Worm (Caenorhabditis elegans) whole organism, young adult: Measurements from ENCODE around the gene C44H4.6.

Experiments used
- B0019.2 ChIP-seq: fragments of 200-800 bp; sonication (Bioruptor generic); conservative IDR thresholded peaks from 2 replicates; pipeline ENCODE4 v1.3.6; 2022; ENCODE audit warnings: missing genetic modification reagents, missing genetic modification characterization, missing compliant biosample characterization
- B0261.1 ChIP-seq: sonication (generic microtip); optimal IDR thresholded peaks from 2 replicates; lab custom pipeline; 2016; ENCODE audit warnings: mild to moderate bottlenecking, missing genetic modification characterization, moderate library complexity, missing compliant biosample characterization
- B0336.3 ChIP-seq: fragments of 200-800 bp; sonication (Bioruptor generic); IDR thresholded peaks from 2 replicates; pipeline ENCODE4 v1.3.6; 2022; ENCODE audit warnings: missing genetic modification characterization, missing compliant biosample characterization
- C06A6.2 ChIP-seq: fragments of 200-800 bp; sonication (Bioruptor generic); conservative IDR thresholded peaks from 2 replicates; pipeline ENCODE4 v1.3.6; 2022; ENCODE audit warnings: missing genetic modification characterization, missing compliant biosample characterization
- D2030.7 ChIP-seq: fragments of 200-800 bp; sonication (Bioruptor generic); IDR thresholded peaks from 2 replicates; pipeline ENCODE4 v1.3.6; 2022; ENCODE audit warnings: missing genetic modification reagents, missing genetic modification characterization, missing compliant biosample characterization
- F52B5.7 ChIP-seq: sonication (generic microtip); optimal IDR thresholded peaks from 2 replicates; lab custom pipeline; 2016; ENCODE audit warnings: mild to moderate bottlenecking, missing genetic modification characterization, missing compliant biosample characterization
- F57A8.1 ChIP-seq: fragments of 200-800 bp; sonication (Bioruptor generic); optimal IDR thresholded peaks from 2 replicates; lab custom pipeline; 2018; ENCODE audit warnings: mild to moderate bottlenecking, missing genetic modification characterization, moderate library complexity, missing compliant biosample characterization
- K11D2.4 ChIP-seq: fragments of 200-800 bp; sonication (Bioruptor generic); IDR thresholded peaks from 2 replicates; pipeline ENCODE4 v1.3.6; 2022; ENCODE audit warnings: missing genetic modification reagents, missing genetic modification characterization, missing compliant biosample characterization
- T26A5.8 ChIP-seq: sonication (generic microtip); optimal IDR thresholded peaks from 2 replicates; lab custom pipeline; 2016; ENCODE audit warnings: missing genetic modification characterization, missing compliant biosample characterization
- Y79H2A.3 ChIP-seq: fragments of 200-800 bp; sonication (Bioruptor generic); conservative IDR thresholded peaks from 2 replicates; pipeline ENCODE4 v1.3.6; 2022; ENCODE audit warnings: missing genetic modification reagents, missing genetic modification characterization, missing compliant biosample characterization
- Y95B8A.8 ChIP-seq: fragments of 200-800 bp; sonication (Bioruptor generic); IDR thresholded peaks from 2 replicates; pipeline ENCODE4 v1.3.6; 2022; ENCODE audit warnings: missing genetic modification reagents, missing genetic modification characterization, missing compliant biosample characterization
- ZK185.1 ChIP-seq: sonication (generic microtip); optimal IDR thresholded peaks from 2 replicates; lab custom pipeline; 2016; ENCODE audit warnings: mild to moderate bottlenecking, missing genetic modification characterization, missing compliant biosample characterization; ENCODE audit not compliant: poor library complexity, severe bottlenecking
- ama-1 ChIP-seq, 3 experiments: fragments of 150-350 bp in 1 of 3; sonication (generic microtip) in 2 of 3; optimal IDR thresholded peaks; 2 replicates each; lab custom pipeline; 2014 to 2018; ENCODE audit warnings: missing biosample characterization in 2 of 3, missing genetic modification characterization in 2 of 3, missing genetic modification reagents in 2 of 3
- aptf-2 ChIP-seq: fragments of 200-800 bp; sonication (Bioruptor generic); conservative IDR thresholded peaks from 2 replicates; pipeline ENCODE4 v1.3.6; 2022; ENCODE audit warnings: missing genetic modification reagents, missing genetic modification characterization, missing compliant biosample characterization
- aptf-3 ChIP-seq: fragments of 200-800 bp; sonication (Bioruptor generic); IDR thresholded peaks from 2 replicates; pipeline ENCODE4 v1.3.6; 2022; ENCODE audit warnings: missing genetic modification characterization, missing compliant biosample characterization
- attf-5 ChIP-seq: fragments of 200-800 bp; sonication (Bioruptor generic); optimal IDR thresholded peaks from 2 replicates; lab custom pipeline; 2018; ENCODE audit warnings: mild to moderate bottlenecking, missing genetic modification characterization, missing compliant biosample characterization
- attf-6 ChIP-seq: fragments of 200-800 bp; sonication (Bioruptor generic); IDR thresholded peaks from 2 replicates; pipeline ENCODE4 v1.3.6; 2022; ENCODE audit warnings: missing genetic modification reagents, missing genetic modification characterization, missing compliant biosample characterization
- cebp-2 ChIP-seq: fragments of 200-800 bp; sonication (Bioruptor generic); IDR thresholded peaks from 2 replicates; pipeline ENCODE4 v1.3.6; 2022; ENCODE audit warnings: missing genetic modification characterization, missing compliant biosample characterization
- ceh-40 ChIP-seq: fragments of 200-800 bp; sonication (Bioruptor generic); IDR thresholded peaks from 2 replicates; pipeline ENCODE4 v1.3.6; 2022; ENCODE audit warnings: missing genetic modification characterization, missing compliant biosample characterization
- ceh-58 ChIP-seq: fragments of 200-800 bp; sonication (Bioruptor generic); IDR thresholded peaks from 2 replicates; pipeline ENCODE4 v1.3.6; 2022; ENCODE audit warnings: missing genetic modification characterization, missing compliant biosample characterization
- ceh-79 ChIP-seq: sonication (generic microtip); optimal IDR thresholded peaks from 2 replicates; lab custom pipeline; 2017; ENCODE audit warnings: mild to moderate bottlenecking, missing genetic modification characterization, missing compliant biosample characterization
- ceh-91 ChIP-seq: fragments of 200-800 bp; sonication (Bioruptor generic); IDR thresholded peaks from 2 replicates; pipeline ENCODE4 v1.3.6; 2022; ENCODE audit warnings: missing genetic modification reagents, missing genetic modification characterization, missing compliant biosample characterization
- efl-1 ChIP-seq: fragments of 150-350 bp; optimal IDR thresholded peaks from 2 replicates; lab custom pipeline; 2014; ENCODE audit warnings: missing biosample characterization, missing genetic modification reagents, missing genetic modification characterization
- ekl-4 ChIP-seq: fragments of 200-800 bp; sonication (Bioruptor generic); IDR thresholded peaks from 2 replicates; pipeline ENCODE4 v1.3.6; 2022; ENCODE audit warnings: missing genetic modification reagents, missing genetic modification characterization, missing compliant biosample characterization
- ets-4 ChIP-seq: fragments of 200-800 bp; sonication (Bioruptor generic); optimal IDR thresholded peaks from 2 replicates; lab custom pipeline; 2018; ENCODE audit warnings: mild to moderate bottlenecking, missing genetic modification characterization, missing compliant biosample characterization
- hmg-20 ChIP-seq: fragments of 200-800 bp; sonication (Bioruptor generic); IDR thresholded peaks from 2 replicates; pipeline ENCODE4 v1.3.6; 2022; ENCODE audit warnings: missing genetic modification reagents, missing genetic modification characterization, missing compliant biosample characterization
- hrde-1 ChIP-seq: sonication (generic microtip); optimal IDR thresholded peaks from 2 replicates; lab custom pipeline; 2016; ENCODE audit warnings: missing genetic modification characterization, mild to moderate bottlenecking, missing compliant biosample characterization, moderate library complexity, missing genotype, missing genetic modification reagents, borderline replicate concordance
- hsf-1 ChIP-seq: fragments of 200-800 bp; sonication (Bioruptor generic); IDR thresholded peaks from 2 replicates; pipeline ENCODE4 v1.3.6; 2022; ENCODE audit warnings: missing genetic modification reagents, missing genetic modification characterization, missing compliant biosample characterization
- lag-1 ChIP-seq: fragments of 200-800 bp; sonication (Bioruptor generic); IDR thresholded peaks from 2 replicates; pipeline ENCODE4 v1.3.6; 2022; ENCODE audit warnings: missing genetic modification reagents, missing genetic modification characterization, missing compliant biosample characterization
- lin-35 ChIP-seq, 3 experiments: fragments of 150-350 bp in 2 of 3; sonication (generic microtip) in 1 of 3; optimal IDR thresholded peaks; 2 replicates each; lab custom pipeline; 2014 to 2018; ENCODE audit warnings: missing biosample characterization in 3 of 3, missing genetic modification characterization in 3 of 3, missing genetic modification reagents in 3 of 3
- lin-40 ChIP-seq: sonication (generic microtip); optimal IDR thresholded peaks from 2 replicates; lab custom pipeline; 2016; ENCODE audit warnings: missing genetic modification characterization, mild to moderate bottlenecking, missing compliant biosample characterization, missing genotype, missing genetic modification reagents
- lin-54 ChIP-seq: fragments of 200-800 bp; sonication (Bioruptor generic); optimal IDR thresholded peaks from 2 replicates; lab custom pipeline; 2018; ENCODE audit warnings: mild to moderate bottlenecking, missing genetic modification characterization, missing compliant biosample characterization
- lir-1 ChIP-seq: fragments of 200-800 bp; sonication (Bioruptor generic); conservative IDR thresholded peaks from 2 replicates; pipeline ENCODE4 v1.3.6; 2022; ENCODE audit warnings: missing genetic modification reagents, missing genetic modification characterization, missing compliant biosample characterization
- madf-6 ChIP-seq: fragments of 200-800 bp; sonication (Bioruptor generic); IDR thresholded peaks from 2 replicates; pipeline ENCODE4 v1.3.6; 2022; ENCODE audit warnings: missing genetic modification reagents, missing genetic modification characterization, missing compliant biosample characterization
- madf-8 ChIP-seq: fragments of 200-800 bp; sonication (Bioruptor generic); conservative IDR thresholded peaks from 2 replicates; pipeline ENCODE4 v1.3.6; 2022; ENCODE audit warnings: missing genetic modification reagents, missing genetic modification characterization, missing compliant biosample characterization
- mel-28 ChIP-seq: sonication (generic microtip); optimal IDR thresholded peaks from 2 replicates; lab custom pipeline; 2016; ENCODE audit warnings: borderline replicate concordance, mild to moderate bottlenecking, missing genetic modification characterization, missing compliant biosample characterization
- mxl-1 ChIP-seq: sonication (generic microtip); optimal IDR thresholded peaks from 2 replicates; lab custom pipeline; 2016; ENCODE audit warnings: missing genetic modification characterization, missing compliant biosample characterization
- nfya-1 ChIP-seq: sonication (generic microtip); optimal IDR thresholded peaks from 2 replicates; lab custom pipeline; 2017; ENCODE audit warnings: antibody characterized with exemption, missing compliant biosample characterization, missing genetic modification characterization, borderline replicate concordance; ENCODE audit not compliant: insufficient read depth
- nhr-120 ChIP-seq: fragments of 200-800 bp; sonication (Bioruptor generic); IDR thresholded peaks from 2 replicates; pipeline ENCODE4 v1.3.6; 2022; ENCODE audit warnings: missing genetic modification characterization, missing compliant biosample characterization
- nhr-179 ChIP-seq: sonication (generic microtip); optimal IDR thresholded peaks from 2 replicates; lab custom pipeline; 2016; ENCODE audit warnings: mild to moderate bottlenecking, missing genetic modification characterization, missing compliant biosample characterization
- nhr-27 ChIP-seq: fragments of 200-800 bp; sonication (Bioruptor generic); optimal IDR thresholded peaks from 2 replicates; lab custom pipeline; 2018; ENCODE audit warnings: mild to moderate bottlenecking, missing genetic modification characterization, moderate library complexity, missing compliant biosample characterization
- repo-1 ChIP-seq: sonication (generic microtip); optimal IDR thresholded peaks from 2 replicates; lab custom pipeline; 2017; ENCODE audit warnings: mild to moderate bottlenecking, missing genetic modification characterization, missing compliant biosample characterization
- rpc-1 ChIP-seq, 2 experiments: fragments of 150-350 bp in 1 of 2; sonication (generic microtip) in 1 of 2; optimal IDR thresholded peaks; 2 replicates each; lab custom pipeline; 2014 to 2018; ENCODE audit warnings: missing biosample characterization in 1 of 2, missing genetic modification characterization in 1 of 2, missing genetic modification reagents in 1 of 2, missing genotype in 1 of 2
- snpc-4 ChIP-seq, 5 experiments: fragments of 150-350 bp in 1 of 5; sonication (generic microtip) in 4 of 5; optimal IDR thresholded peaks; 2 replicates each; lab custom pipeline; 2014 to 2018; ENCODE audit warnings: missing genetic modification characterization in 5 of 5, missing biosample characterization in 3 of 5, antibody characterized with exemption in 2 of 5, mild to moderate bottlenecking in 2 of 5, missing compliant biosample characterization in 2 of 5, missing genotype in 2 of 5, moderate library complexity in 2 of 5, missing genetic modification reagents in 1 of 5
- somi-1 ChIP-seq: fragments of 200-800 bp; sonication (Bioruptor generic); optimal IDR thresholded peaks from 2 replicates; lab custom pipeline; 2018; ENCODE audit warnings: mild to moderate bottlenecking, missing genetic modification characterization, missing compliant biosample characterization
- tlf-1 ChIP-seq: fragments of 200-800 bp; sonication (Bioruptor generic); optimal IDR thresholded peaks from 2 replicates; lab custom pipeline; 2018; ENCODE audit warnings: mild to moderate bottlenecking, missing genetic modification characterization, missing compliant biosample characterization
- ztf-26 ChIP-seq: sonication (generic microtip); optimal IDR thresholded peaks from 2 replicates; lab custom pipeline; 2017; ENCODE audit warnings: missing genetic modification characterization, missing compliant biosample characterization

Gene C44H4.6

ce11 chrX:14557352-14557935, 41.7 kb downstream of the C44H4.6 start (continued):
- TF ChIP-seq B0019.2: no peak
- no peak for TF ChIP-seq ets-4
- TF ChIP-seq lin-40 (tag; lab: Kevin White, UChicago): peak; percentile 33
- no peak for TF ChIP-seq rpc-1 (optimal IDR thresholded peaks at IDR 0.05; lab: Kevin White, UChicago)
- no peak for TF ChIP-seq rpc-1 (tag; optimal IDR thresholded peaks at IDR 0.05; lab: Kevin White, UChicago)
- TF ChIP-seq Y95B8A.8 (GFP tag; lab: Robert Waterston, UW): no peak
- no peak for TF ChIP-seq mxl-1
- TF ChIP-seq ceh-58 (GFP tag; lab: Robert Waterston, UW): no peak
- TF ChIP-seq cebp-2 (GFP tag; lab: Robert Waterston, UW): no peak
- TF ChIP-seq ceh-79 (tag; lab: Kevin White, UChicago): no peak
- TF ChIP-seq ceh-40 (GFP tag; lab: Robert Waterston, UW): no peak
- TF ChIP-seq repo-1: no peak
- TF ChIP-seq snpc-4 (GFP tag; optimal IDR thresholded peaks at IDR 0.05; lab: Kevin White, UChicago): no peak
- peak in 1 of 4 experiments; percentile 20 for TF ChIP-seq snpc-4 (tag; optimal IDR thresholded peaks at IDR 0.05; lab: Kevin White, UChicago)
- no peak for TF ChIP-seq F57A8.1 (GFP tag; lab: Kevin White, UChicago)
- no peak for TF ChIP-seq B0336.3 (GFP tag; lab: Robert Waterston, UW)
- no peak for TF ChIP-seq somi-1 (GFP tag; lab: Kevin White, UChicago)
- no peak for TF ChIP-seq ama-1 (optimal IDR thresholded peaks at IDR 0.05; lab: Kevin White, UChicago)
- TF ChIP-seq ama-1 (GFP tag; optimal IDR thresholded peaks at IDR 0.05; lab: Kevin White, UChicago): no peak
- no peak for TF ChIP-seq ztf-26 (tag; lab: Kevin White, UChicago)
- no peak for TF ChIP-seq nhr-120 (GFP tag; lab: Robert Waterston, UW)
- TF ChIP-seq ekl-4 (GFP tag; lab: Robert Waterston, UW): no peak
- TF ChIP-seq efl-1 (GFP tag; lab: Kevin White, UChicago): no peak
- TF ChIP-seq lag-1 (GFP tag; lab: Robert Waterston, UW): no peak
- no peak for TF ChIP-seq T26A5.8 (tag; lab: Kevin White, UChicago)
- no peak for TF ChIP-seq hrde-1 (tag; lab: Kevin White, UChicago)
- no peak for TF ChIP-seq lir-1 (GFP tag; lab: Robert Waterston, UW)
- peak; percentile 26 for TF ChIP-seq ZK185.1 (tag; lab: Kevin White, UChicago)
- no peak for TF ChIP-seq aptf-2 (GFP tag; lab: Robert Waterston, UW)
- no peak for TF ChIP-seq nhr-179
- no peak for TF ChIP-seq B0261.1 (tag; lab: Kevin White, UChicago)
- no peak for TF ChIP-seq attf-6 (GFP tag; lab: Robert Waterston, UW)
- TF ChIP-seq C06A6.2: no peak
- TF ChIP-seq nfya-1 (tag; lab: Kevin White, UChicago): no peak
- no peak for TF ChIP-seq K11D2.4 (GFP tag; lab: Robert Waterston, UW)

- no peak for TF ChIP-seq lin-54 (GFP tag; lab: Kevin White, UChicago)
- no peak for TF ChIP-seq madf-8 (GFP tag; lab: Robert Waterston, UW)
- no peak for TF ChIP-seq nhr-27 (tag; lab: Kevin White, UChicago)
- TF ChIP-seq mel-28: no peak
- no peak for TF ChIP-seq D2030.7
- no peak for TF ChIP-seq aptf-3 (GFP tag; lab: Robert Waterston, UW)
- no peak for TF ChIP-seq F52B5.7 (tag; lab: Kevin White, UChicago)
- TF ChIP-seq hmg-20 (GFP tag; lab: Robert Waterston, UW): no peak
- TF ChIP-seq hsf-1 (GFP tag; lab: Robert Waterston, UW): no peak
- TF ChIP-seq ceh-91 (GFP tag; lab: Robert Waterston, UW): no peak
- no peak for TF ChIP-seq ZK185.1 (tag; lab: Kevin White, UChicago)
- TF ChIP-seq madf-6 (GFP tag; lab: Robert Waterston, UW): no peak
- no peak for TF ChIP-seq Y79H2A.3
- no peak for TF ChIP-seq lin-35 (GFP tag; optimal IDR thresholded peaks at IDR 0.05; lab: Kevin White, UChicago)
- TF ChIP-seq ekl-4 (GFP tag; lab: Robert Waterston, UW): no peak
- TF ChIP-seq tlf-1 (GFP tag; lab: Kevin White, UChicago): no peak
- TF ChIP-seq hrde-1 (tag; lab: Kevin White, UChicago): no peak
- no peak for TF ChIP-seq attf-5 (GFP tag; lab: Kevin White, UChicago)
- TF ChIP-seq nhr-120 (GFP tag; lab: Robert Waterston, UW): no peak
Measured at ce11 chrX:14556403-14556802, 42.7 kb downstream of the C44H4.6 start.
